Worm (Caenorhabditis elegans) whole organism, L4/young adult: ENCODE measurements around the gene R07B1.6.

Experiments used
- W03F9.2 ChIP-seq: fragments of 150-350 bp; optimal IDR thresholded peaks from 2 replicates; lab custom pipeline; 2014; ENCODE audit warnings: missing biosample characterization, missing genetic modification characterization
- dao-5 ChIP-seq: sonication (generic microtip); optimal IDR thresholded peaks from 2 replicates; lab custom pipeline; 2016; ENCODE audit warnings: missing genotype, missing genetic modification characterization, moderate library complexity, missing compliant biosample characterization
- him-1 ChIP-seq: sonication (generic microtip); optimal IDR thresholded peaks from 2 replicates; lab custom pipeline; 2016; ENCODE audit warnings: missing genotype, missing genetic modification reagents, missing genetic modification characterization, missing compliant biosample characterization

DNA sequence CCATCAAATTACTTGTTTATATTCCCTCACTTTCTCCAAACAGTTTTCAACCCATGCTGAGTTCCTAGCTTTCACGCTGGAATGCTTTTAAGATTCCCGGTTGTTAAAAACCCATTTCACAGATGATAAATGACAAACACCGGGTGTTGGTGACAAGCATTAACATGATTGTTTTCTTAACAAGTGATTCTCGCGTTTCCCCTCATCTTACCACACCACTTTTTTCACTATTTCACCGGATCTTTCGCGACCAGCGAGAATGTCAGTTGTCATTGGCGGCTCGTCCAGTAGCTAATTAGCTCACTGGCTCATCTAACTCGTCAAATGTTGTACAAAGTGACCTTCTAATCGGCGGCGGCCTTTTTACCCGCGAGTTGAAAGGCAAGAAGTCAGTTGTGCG is 24.4 kb upstream of the R07B1.6 start:
- no peak for TF ChIP-seq dao-5 (tag; lab: Kevin White, UChicago)
- no peak for TF ChIP-seq him-1 (tag; lab: Kevin White, UChicago)
- no peak for TF ChIP-seq W03F9.2 (tag; lab: Kevin White, UChicago)
